Fruit fly (Drosophila melanogaster) S2 (cell line): Measurements from ENCODE around the gene lmgB.

Source experiments
- CG8478 ChIP-seq: fragments of >200 bp; optimal IDR thresholded peaks from 2 replicates; lab custom pipeline; 2018
- CTCF ChIP-seq, 2 experiments: fragments of >200 bp; optimal IDR thresholded peaks; 2 replicates each; lab custom pipeline; 2018

The lmgB gene

DNA sequence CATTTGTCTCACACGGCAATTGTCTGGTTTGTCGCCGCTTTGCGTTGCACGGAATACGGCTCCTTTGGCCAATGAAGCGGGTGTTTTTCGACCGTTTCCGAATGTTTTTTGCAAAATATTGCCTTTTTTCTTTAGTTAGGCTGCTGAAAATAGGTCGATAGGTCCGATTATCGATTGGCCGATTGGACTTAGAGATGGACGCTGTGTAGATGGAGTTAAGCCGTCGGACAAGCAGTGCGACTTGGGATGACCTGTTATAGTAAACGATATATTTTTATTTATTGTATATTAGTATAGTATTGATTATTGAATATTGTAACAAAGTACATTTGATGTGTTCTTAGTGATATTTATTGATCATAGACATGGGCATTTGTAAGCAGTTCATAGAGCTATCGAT is at the start of gene lmgB, which contains the start of gene lmgA:
Gene lmgB (minus strand): TSS at position 301 of the 400 bp plus-strand sequence.
Gene lmgA (minus strand): TSS at position 301 of the 400 bp plus-strand sequence.
- no peak for TF ChIP-seq CTCF (optimal IDR thresholded peaks at IDR 0.05; lab: Kevin White, UChicago)
- TF ChIP-seq CG8478 (lab: Kevin White, UChicago): no peak

- TF ChIP-seq CTCF (optimal IDR thresholded peaks at IDR 0.05; lab: Kevin White, UChicago): no peak
Observed at dm6 chr2L:8576496-8577000, 48.1 kb upstream of the lmgB start.

DNA sequence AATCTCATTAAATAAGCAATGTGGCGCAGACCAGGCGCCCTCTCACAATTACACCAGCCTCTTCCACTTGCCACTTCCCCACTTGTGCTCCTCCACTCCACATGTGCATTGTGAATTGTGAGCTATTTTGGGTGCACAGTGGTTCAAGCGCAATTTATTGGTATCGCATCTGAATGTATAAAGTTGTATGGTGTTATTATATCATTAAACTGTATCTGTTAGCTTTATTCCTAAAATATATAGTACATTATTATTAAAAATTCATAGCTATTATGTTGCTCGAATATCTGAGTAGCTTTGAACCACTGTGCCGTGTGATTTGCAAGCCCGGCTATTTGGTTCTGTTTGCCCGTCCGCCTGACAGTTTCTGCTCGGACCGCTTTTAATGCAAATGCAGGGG is 46.5 kb upstream of the lmgB start:
- no peak for TF ChIP-seq CTCF (optimal IDR thresholded peaks at IDR 0.05; lab: Kevin White, UChicago)
- no peak for TF ChIP-seq CG8478 (lab: Kevin White, UChicago)

DNA sequence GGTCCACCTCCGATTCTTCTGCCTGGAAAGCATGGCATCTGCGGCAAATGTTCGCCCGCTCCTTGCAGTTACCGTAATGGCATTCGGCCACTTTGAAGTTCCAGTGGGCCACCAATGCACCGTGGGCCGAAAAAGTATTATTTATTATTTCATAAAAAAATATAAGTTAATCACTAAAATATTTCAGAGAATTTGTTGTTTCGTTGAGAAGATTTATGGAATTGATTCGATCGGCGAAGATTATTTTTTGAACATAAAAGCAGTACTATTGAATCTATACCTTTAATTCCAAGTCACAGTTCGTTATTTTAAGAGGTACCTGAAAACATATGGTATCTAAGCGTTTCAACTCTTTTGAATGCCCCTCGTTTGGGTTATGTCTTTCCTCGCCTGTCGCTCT is 45.8 kb upstream of the lmgB start:
- no peak for TF ChIP-seq CG8478 (lab: Kevin White, UChicago)
- TF ChIP-seq CTCF (optimal IDR thresholded peaks at IDR 0.05; lab: Kevin White, UChicago): no peak

dm6 chr2L:8572900-8573299 is 44.5 kb upstream of the lmgB start:
- no peak for TF ChIP-seq CG8478 (lab: Kevin White, UChicago)
- TF ChIP-seq CTCF (optimal IDR thresholded peaks at IDR 0.05; lab: Kevin White, UChicago): no peak

- no peak for TF ChIP-seq CG8478 (lab: Kevin White, UChicago)
- no peak for TF ChIP-seq CTCF (optimal IDR thresholded peaks at IDR 0.05; lab: Kevin White, UChicago)
Observed at dm6 chr2L:8570408-8571072, 42.1 kb upstream of the lmgB start.

- TF ChIP-seq CTCF (optimal IDR thresholded peaks at IDR 0.05; lab: Kevin White, UChicago): no peak
- no peak for TF ChIP-seq CG8478 (lab: Kevin White, UChicago)
Observed at dm6 chr2L:8556207-8556606, 27.8 kb upstream of the lmgB start.

DNA sequence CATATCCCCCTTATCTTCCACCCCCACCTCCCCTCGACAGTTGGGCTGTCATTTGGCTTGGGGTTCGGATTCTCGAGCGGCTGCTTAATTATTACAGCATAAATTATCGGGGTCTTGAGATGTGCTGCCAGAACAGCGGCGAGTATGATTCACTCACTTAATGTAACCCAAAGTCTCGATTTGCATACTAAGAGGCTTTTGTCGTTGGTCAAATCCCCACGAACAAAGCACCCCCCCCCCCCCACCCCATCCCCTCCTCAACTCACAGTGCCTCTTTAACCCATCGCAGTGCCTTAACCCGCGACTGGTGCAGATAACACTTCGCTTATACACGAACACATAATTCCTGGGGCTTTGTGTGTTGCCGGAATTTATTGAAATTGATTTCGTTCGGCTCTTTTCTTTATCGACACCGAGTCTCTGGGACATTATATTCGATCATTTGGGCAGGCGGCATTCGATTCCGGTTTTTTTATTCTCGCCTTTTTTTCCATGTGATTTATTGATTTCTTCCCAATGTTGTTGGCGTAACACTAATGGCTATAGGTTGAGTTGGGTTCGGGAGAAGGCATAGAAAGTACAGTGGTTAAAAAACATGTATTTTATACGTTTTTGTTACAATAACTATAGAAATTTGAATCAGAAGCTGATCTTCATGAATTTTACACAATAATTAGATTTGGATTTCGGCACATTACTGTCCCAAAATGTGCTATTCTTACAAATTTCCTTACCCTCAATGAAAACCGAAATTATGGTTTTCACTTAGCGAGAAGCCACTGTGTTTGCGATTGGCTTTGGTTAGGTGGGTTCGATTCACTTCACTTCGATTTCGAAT is 25.6 kb upstream of the lmgB start:
- TF ChIP-seq CTCF (optimal IDR thresholded peaks at IDR 0.05; lab: Kevin White, UChicago) (no peak), CG8478 (lab: Kevin White, UChicago) (no peak)

DNA sequence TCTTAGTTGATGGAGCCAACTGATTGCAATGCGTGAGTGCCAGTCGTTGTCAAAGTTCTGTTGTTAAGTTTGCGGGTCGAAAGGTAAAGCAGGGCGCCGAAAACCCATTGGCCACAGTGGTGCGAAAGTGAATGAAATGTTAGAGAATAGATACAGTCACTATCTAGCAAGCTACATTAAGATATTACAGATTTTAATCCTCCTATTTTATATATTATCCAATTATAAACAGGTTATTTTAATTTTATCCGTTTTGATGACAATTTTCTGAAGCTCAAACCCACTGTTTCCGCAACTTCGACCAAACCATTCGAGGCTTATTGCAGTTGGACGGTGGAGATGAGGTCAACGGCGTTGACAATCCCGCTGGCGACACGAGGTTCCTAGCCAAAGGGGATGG is 24.1 kb upstream of the lmgB start:
- TF ChIP-seq CTCF (optimal IDR thresholded peaks at IDR 0.05; lab: Kevin White, UChicago) (no peak), CG8478 (lab: Kevin White, UChicago) (no peak)

DNA sequence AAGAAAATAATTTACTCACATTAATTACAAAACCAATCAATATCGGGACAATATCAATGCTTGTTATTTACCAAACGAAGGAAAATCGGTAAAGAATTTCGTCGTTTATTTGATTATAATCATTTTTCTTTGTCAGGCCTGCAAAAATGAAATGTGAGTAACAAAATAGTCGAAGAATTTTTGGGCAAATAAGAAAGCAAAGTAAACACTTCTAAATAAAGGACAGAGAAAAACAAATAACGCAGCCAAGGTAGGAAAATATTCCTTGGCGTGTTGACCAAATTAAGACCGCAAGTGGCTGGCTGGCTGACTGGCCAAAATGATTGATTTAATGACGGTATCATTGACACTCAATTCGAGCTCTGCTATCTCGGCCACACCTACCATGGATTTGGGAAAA is 19.7 kb upstream of the lmgB start:
- no peak for TF ChIP-seq CTCF (optimal IDR thresholded peaks at IDR 0.05; lab: Kevin White, UChicago)
- no peak for TF ChIP-seq CG8478 (lab: Kevin White, UChicago)

- TF ChIP-seq CG8478 (lab: Kevin White, UChicago): no peak
- TF ChIP-seq CTCF (optimal IDR thresholded peaks at IDR 0.05; lab: Kevin White, UChicago): no peak
Observed at dm6 chr2L:8545393-8546100, 17.1 kb upstream of the lmgB start.

DNA sequence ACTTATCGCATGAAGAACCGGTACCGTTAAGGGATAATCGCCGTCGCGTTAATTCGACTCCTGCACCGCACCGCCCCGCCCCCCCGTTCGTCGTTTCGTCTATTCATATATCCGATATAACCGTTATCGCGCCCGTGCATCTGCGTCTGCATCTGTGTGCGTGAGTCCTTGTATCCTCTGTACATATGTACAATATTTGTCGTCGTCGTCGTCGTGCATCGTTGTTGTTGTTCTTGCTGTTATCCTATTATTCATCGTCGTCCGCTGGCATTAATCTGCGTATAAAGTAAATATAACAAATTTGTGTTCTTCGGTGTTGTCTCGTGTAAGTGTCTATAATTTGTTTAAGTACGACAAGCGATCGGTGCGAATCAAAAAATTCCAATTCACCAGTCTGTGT is 16.2 kb upstream of the lmgB start:
- TF ChIP-seq CTCF (optimal IDR thresholded peaks at IDR 0.05; lab: Kevin White, UChicago) (no peak), CG8478 (lab: Kevin White, UChicago) (no peak)

dm6 chr2L:8543731-8544359 is 15.4 kb upstream of the lmgB start:
- TF ChIP-seq CTCF (optimal IDR thresholded peaks at IDR 0.05; lab: Kevin White, UChicago) (no peak), CG8478 (lab: Kevin White, UChicago) (no peak)

dm6 chr2L:8543102-8543501 is 14.7 kb upstream of the lmgB start:
- TF ChIP-seq CTCF (optimal IDR thresholded peaks at IDR 0.05; lab: Kevin White, UChicago) (peak in 1 of 2 experiments; percentile 18), CG8478 (lab: Kevin White, UChicago) (no peak)
